Worm (Caenorhabditis elegans): ENCODE measurements around the gene srw-134.

The srw-134 gene

DNA sequence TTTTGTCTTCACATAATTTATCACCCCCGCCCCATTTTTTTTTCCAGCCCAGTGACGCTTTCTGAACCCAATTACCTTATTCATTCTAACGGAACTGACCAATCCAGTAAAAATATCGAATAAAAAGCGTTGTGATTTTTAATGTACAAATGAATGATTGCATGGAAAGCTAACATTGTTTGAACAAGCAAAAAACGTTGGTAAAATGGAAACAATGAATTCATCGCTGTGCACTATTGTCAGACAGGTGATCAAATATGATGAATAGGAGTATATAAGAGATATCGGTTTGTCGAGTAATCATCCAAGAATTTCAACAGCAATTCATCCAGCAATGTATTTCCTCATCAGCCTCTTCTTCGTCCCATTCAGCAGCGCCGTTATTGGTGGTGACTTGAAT is 17.2 kb upstream of the srw-134 start, which contains the start of gene phat-4:
Gene phat-4 (plus strand): TSS at position 301 of the 400 bp plus-strand sequence.
- TF ChIP-seq nhr-2 (tag; optimal IDR thresholded peaks at IDR 0.05) (no peak), sem-2 (GFP tag; optimal IDR thresholded peaks at IDR 0.05) (no peak), blmp-1 (tag; optimal IDR thresholded peaks at IDR 0.05) (no peak), nhr-237 (tag; optimal IDR thresholded peaks at IDR 0.05) (no peak), unc-62 (GFP tag; optimal IDR thresholded peaks at IDR 0.05) (no peak), unc-39 (tag; optimal IDR thresholded peaks at IDR 0.05) (no peak), sptf-1 (tag; optimal IDR thresholded peaks at IDR 0.05) (no peak), M03D4.4 (tag; optimal IDR thresholded peaks at IDR 0.05) (no peak), tbx-8 (GFP tag; optimal IDR thresholded peaks at IDR 0.05) (no peak), elt-1 (tag; optimal IDR thresholded peaks at IDR 0.05; ENCODE audit: borderline replicate concordance, insufficient read depth) (no peak), cnd-1 (tag; optimal IDR thresholded peaks at IDR 0.05) (no peak), zip-8 (tag; optimal IDR thresholded peaks at IDR 0.05) (no peak), lsy-2 (tag; optimal IDR thresholded peaks at IDR 0.05) (no peak), unc-120 (tag; optimal IDR thresholded peaks at IDR 0.05; ENCODE audit: poor library complexity, severe bottlenecking) (no peak), lin-13 (tag; optimal IDR thresholded peaks at IDR 0.05) (no peak), elt-3 (tag; optimal IDR thresholded peaks at IDR 0.05) (no peak)

DNA sequence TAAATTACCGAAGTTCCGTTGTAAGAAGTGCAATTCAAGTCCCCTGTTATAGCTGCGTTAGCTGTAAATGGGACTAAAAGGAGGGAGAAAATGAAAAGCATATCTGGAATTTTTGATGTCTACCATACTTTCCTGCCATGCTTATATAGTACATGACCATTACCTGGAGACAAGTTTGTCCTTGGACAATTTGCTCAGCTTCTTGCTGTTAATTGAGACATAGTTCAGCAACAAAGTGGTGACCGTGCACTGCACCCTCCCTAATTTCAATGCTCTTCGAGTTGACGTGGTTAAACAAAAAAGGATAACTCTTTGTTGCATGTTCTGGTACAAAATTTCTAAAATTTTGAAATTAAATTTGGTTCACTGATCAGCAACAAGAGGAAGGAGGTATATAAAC is 15.0 kb upstream of the srw-134 start, which contains the start of gene T05B4.13:
Gene T05B4.13 (minus strand): TSS at position 101 of the 400 bp plus-strand sequence.
- no peak for TF ChIP-seq sptf-1 (tag; optimal IDR thresholded peaks at IDR 0.05)
- no peak for TF ChIP-seq tbx-8 (GFP tag; optimal IDR thresholded peaks at IDR 0.05)
- no peak for TF ChIP-seq ceh-43 (GFP tag; optimal IDR thresholded peaks at IDR 0.05)
- TF ChIP-seq elt-1 (tag; optimal IDR thresholded peaks at IDR 0.05; ENCODE audit: borderline replicate concordance, insufficient read depth), result no peak
- TF ChIP-seq nhr-76 (tag; optimal IDR thresholded peaks at IDR 0.05), result no peak
- no peak for TF ChIP-seq nhr-237 (tag; optimal IDR thresholded peaks at IDR 0.05)
- TF ChIP-seq M03D4.4 (tag; optimal IDR thresholded peaks at IDR 0.05), result no peak
- TF ChIP-seq mls-2 (tag; optimal IDR thresholded peaks at IDR 0.05), result no peak
- no peak for TF ChIP-seq ztf-11 (tag; optimal IDR thresholded peaks at IDR 0.05)

DNA sequence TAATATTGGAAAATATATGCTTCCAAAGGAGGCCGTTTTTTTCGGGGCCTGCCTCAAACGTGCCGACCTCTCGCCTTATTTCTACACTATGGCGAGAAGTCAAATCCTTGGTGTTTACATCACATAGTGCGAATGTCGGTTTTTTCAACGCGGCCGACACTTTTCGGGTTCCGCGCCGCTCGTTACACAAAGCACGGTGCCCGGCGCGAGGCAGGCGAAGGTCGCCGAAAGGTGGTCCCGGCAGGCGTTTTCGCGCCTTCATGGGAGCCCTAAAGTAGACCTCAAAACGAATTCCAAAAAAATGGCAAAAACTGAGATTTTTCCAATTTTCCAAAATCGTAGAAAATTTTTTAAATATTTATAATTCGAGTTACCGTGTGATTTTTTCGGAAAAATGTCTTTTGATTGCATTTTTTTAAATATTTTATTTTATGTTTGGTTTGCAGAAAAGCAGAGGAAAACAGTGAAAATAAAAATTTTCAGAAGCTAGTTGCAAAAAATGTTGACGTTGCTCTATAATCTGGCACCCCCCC is 13.2 kb upstream of the srw-134 start, which contains the start of gene T05B4.12:
Gene T05B4.12 (minus strand): TSS at position 483 of the 533 bp plus-strand sequence.
- no peak for TF ChIP-seq nhr-237 (tag; optimal IDR thresholded peaks at IDR 0.05)
- no peak for TF ChIP-seq unc-120 (tag; optimal IDR thresholded peaks at IDR 0.05; ENCODE audit: poor library complexity, severe bottlenecking)
- TF ChIP-seq pha-4 (tag; optimal IDR thresholded peaks at IDR 0.05), result no peak

DNA sequence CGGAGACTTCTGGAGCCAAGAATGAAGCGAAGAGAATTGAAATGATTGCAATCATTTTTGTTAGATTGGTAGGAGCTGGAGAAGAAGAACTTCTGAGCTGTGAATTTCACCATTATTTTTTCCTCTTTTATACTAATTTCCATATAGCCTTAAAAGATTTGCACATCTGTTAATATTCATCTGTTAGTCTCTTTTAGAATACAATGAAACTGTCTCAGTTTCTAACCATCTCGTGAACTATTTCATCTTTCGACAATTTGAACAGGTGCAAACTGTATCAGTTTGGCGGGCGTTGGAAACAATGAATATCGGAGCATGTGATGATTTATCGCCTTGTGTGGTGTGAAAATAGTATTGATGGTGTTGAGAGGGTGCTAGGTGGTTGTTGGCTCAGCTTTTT is 10.0 kb upstream of the srw-134 start, which contains the start of gene phat-5:
Gene phat-5 (minus strand): TSS at position 101 of the 400 bp plus-strand sequence.
- no peak for TF ChIP-seq ham-2 (GFP tag; optimal IDR thresholded peaks at IDR 0.05)
- no peak for TF ChIP-seq zip-8 (tag; optimal IDR thresholded peaks at IDR 0.05)
- no peak for TF ChIP-seq drap-1 (GFP tag; optimal IDR thresholded peaks at IDR 0.05)
- TF ChIP-seq ceh-43 (GFP tag; optimal IDR thresholded peaks at IDR 0.05), result no peak
- no peak for TF ChIP-seq ces-1 (GFP tag; optimal IDR thresholded peaks at IDR 0.05)
- no peak for TF ChIP-seq nhr-237 (tag; optimal IDR thresholded peaks at IDR 0.05)
- TF ChIP-seq unc-39 (tag; optimal IDR thresholded peaks at IDR 0.05), result no peak
- TF ChIP-seq nhr-28 (tag; optimal IDR thresholded peaks at IDR 0.05), result no peak
- no peak for TF ChIP-seq flh-1 (GFP tag; optimal IDR thresholded peaks at IDR 0.05)
- TF ChIP-seq sptf-1 (tag; optimal IDR thresholded peaks at IDR 0.05), result no peak
- no peak for TF ChIP-seq sem-2 (GFP tag; optimal IDR thresholded peaks at IDR 0.05)

DNA sequence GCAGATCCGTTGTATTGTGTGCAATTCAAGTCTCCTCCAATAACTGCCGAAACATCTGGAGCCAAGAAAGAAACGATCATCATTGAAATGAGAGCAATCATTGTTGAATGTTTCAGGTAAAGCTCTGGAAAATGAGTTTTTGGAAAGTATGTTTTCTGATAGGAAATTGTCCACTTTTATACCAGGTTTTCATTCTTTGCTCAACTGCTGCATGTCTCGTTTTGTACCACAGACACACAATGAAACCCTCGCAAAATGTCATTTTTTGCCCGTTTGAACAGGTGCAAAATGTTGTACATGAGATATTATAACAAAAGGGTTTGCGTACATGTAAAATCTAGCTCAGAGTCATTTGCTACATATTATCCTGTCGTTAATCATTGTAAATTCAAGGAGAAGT is 8.2 kb upstream of the srw-134 start, which contains the start of gene T05B4.10:
Gene T05B4.10 (minus strand): TSS at position 101 of the 400 bp plus-strand sequence.
- TF ChIP-seq nhr-237 (tag; optimal IDR thresholded peaks at IDR 0.05), result no peak
- TF ChIP-seq ceh-83 (GFP tag; optimal IDR thresholded peaks at IDR 0.05), result no peak
- no peak for TF ChIP-seq M03D4.4 (tag; optimal IDR thresholded peaks at IDR 0.05)

DNA sequence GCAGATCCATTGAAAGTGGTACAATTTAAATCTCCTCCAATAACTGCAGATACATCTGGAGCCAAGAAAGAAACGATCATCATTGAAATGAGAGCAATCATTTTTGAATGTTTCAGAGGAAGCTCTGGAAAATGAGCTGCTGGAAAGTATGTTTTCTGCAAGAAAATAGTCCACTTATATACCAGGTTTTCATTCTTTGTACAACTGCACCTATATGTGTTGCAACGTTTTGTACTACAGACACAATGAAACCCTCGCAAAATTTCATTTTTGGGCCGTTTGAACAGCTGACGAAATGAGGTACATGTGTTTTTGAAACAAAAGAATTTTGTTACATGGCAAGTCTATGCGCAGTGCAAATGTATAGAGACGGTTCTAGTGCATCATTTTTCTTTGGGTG is 5.9 kb upstream of the srw-134 start, which contains the start of gene T05B4.9:
Gene T05B4.9 (minus strand): TSS at position 101 of the 400 bp plus-strand sequence.
- no peak for TF ChIP-seq nhr-28 (tag; optimal IDR thresholded peaks at IDR 0.05)
- TF ChIP-seq elt-3 (tag; optimal IDR thresholded peaks at IDR 0.05), result no peak
- TF ChIP-seq zip-8 (tag; optimal IDR thresholded peaks at IDR 0.05), result no peak
- no peak for TF ChIP-seq tbx-8 (GFP tag; optimal IDR thresholded peaks at IDR 0.05)
- no peak for TF ChIP-seq nhr-76 (tag; optimal IDR thresholded peaks at IDR 0.05)
- TF ChIP-seq ceh-83 (GFP tag; optimal IDR thresholded peaks at IDR 0.05), result no peak
- no peak for TF ChIP-seq unc-39 (tag; optimal IDR thresholded peaks at IDR 0.05)
- no peak for TF ChIP-seq M03D4.4 (tag; optimal IDR thresholded peaks at IDR 0.05)
- no peak for TF ChIP-seq nhr-12 (tag; optimal IDR thresholded peaks at IDR 0.05)
- no peak for TF ChIP-seq ceh-43 (GFP tag; optimal IDR thresholded peaks at IDR 0.05)
- no peak for TF ChIP-seq mab-5 (tag; optimal IDR thresholded peaks at IDR 0.05)
- no peak for TF ChIP-seq ces-1 (GFP tag; optimal IDR thresholded peaks at IDR 0.05)
- no peak for TF ChIP-seq lin-13 (tag; optimal IDR thresholded peaks at IDR 0.05)
- TF ChIP-seq ham-2 (GFP tag; optimal IDR thresholded peaks at IDR 0.05), result no peak

Data from whole organism, mixed stage, embryonic.